Fruit fly (Drosophila melanogaster) whole organism, wandering third instar larva: Measurements from ENCODE around the gene CG2182.

Experiments used
- Abd-B ChIP-seq: fragments of >200 bp; optimal IDR thresholded peaks from 2 replicates; lab custom pipeline; 2017; ENCODE audit warnings: missing biosample characterization, missing genetic modification characterization
- CrebA ChIP-seq: fragments of 200-800 bp; sonication (Bioruptor generic); optimal IDR thresholded peaks from 2 replicates; lab custom pipeline; 2016; ENCODE audit warnings: missing biosample characterization, mild to moderate bottlenecking, missing genetic modification characterization, borderline replicate concordance
- Dif ChIP-seq: fragments of 200-275, 200-300 bp; sonication (Bioruptor generic); optimal IDR thresholded peaks from 2 replicates; lab custom pipeline; 2018; ENCODE audit warnings: missing biosample characterization, missing genetic modification characterization; ENCODE audit not compliant: partially characterized antibody
- GATAd ChIP-seq: sonication (Bioruptor generic); optimal IDR thresholded peaks from 2 replicates; lab custom pipeline; 2016; ENCODE audit warnings: missing biosample characterization, missing genetic modification characterization
- HLH106 ChIP-seq: fragments of 200-800 bp; optimal IDR thresholded peaks from 3 replicates; lab custom pipeline; 2019; ENCODE audit warnings: missing biosample characterization, mild to moderate bottlenecking, missing genetic modification characterization, moderate library complexity
- Hnf4 ChIP-seq: fragments of 200-800 bp; sonication (Bioruptor generic); optimal IDR thresholded peaks from 2 replicates; lab custom pipeline; 2016; ENCODE audit warnings: missing biosample characterization, mild to moderate bottlenecking, missing genetic modification characterization
- Hr78 ChIP-seq: fragments of >200 bp; optimal IDR thresholded peaks from 2 replicates; lab custom pipeline; 2017; ENCODE audit warnings: missing biosample characterization, missing genetic modification characterization
- Hr83 ChIP-seq: fragments of 200-300 bp; sonication (Bioruptor generic); optimal IDR thresholded peaks from 2 replicates; lab custom pipeline; 2016; ENCODE audit warnings: missing biosample characterization, mild to moderate bottlenecking, missing genetic modification characterization, moderate library complexity; ENCODE audit not compliant: poor library complexity, severe bottlenecking
- Jra ChIP-seq: sonication (Bioruptor generic); optimal IDR thresholded peaks from 2 replicates; lab custom pipeline; 2016; ENCODE audit warnings: missing biosample characterization, missing genetic modification characterization
- Mio ChIP-seq: sonication (Bioruptor generic); optimal IDR thresholded peaks from 2 replicates; lab custom pipeline; 2016; ENCODE audit warnings: missing biosample characterization, missing genetic modification characterization
- Myc ChIP-seq: fragments of >200 bp; optimal IDR thresholded peaks from 2 replicates; lab custom pipeline; 2017
- N ChIP-seq: fragments of >200 bp; optimal IDR thresholded peaks from 2 replicates; lab custom pipeline; 2018; ENCODE audit warnings: missing biosample characterization, missing external identifiers, missing genetic modification characterization
- Rel ChIP-seq, 2 experiments: fragments of 200-800 bp; sonication (Bioruptor generic) in 1 of 2; optimal IDR thresholded peaks; 2 replicates in 1 of 2; 3 replicates in 1 of 2; lab custom pipeline; 2016 to 2019; ENCODE audit warnings: mild to moderate bottlenecking in 2 of 2, missing biosample characterization in 2 of 2, missing genetic modification characterization in 2 of 2, moderate library complexity in 1 of 2
- Sp1 ChIP-seq: fragments of 200-800 bp; sonication (Bioruptor generic); optimal IDR thresholded peaks from 3 replicates; lab custom pipeline; 2019; ENCODE audit warnings: missing biosample characterization, mild to moderate bottlenecking, missing genetic modification characterization, moderate library complexity
- Vsx2 ChIP-seq: fragments of 200-300, 225-300 bp; sonication (Bioruptor generic); optimal IDR thresholded peaks from 2 replicates; lab custom pipeline; 2018; ENCODE audit warnings: missing biosample characterization, missing genetic modification characterization; ENCODE audit not compliant: partially characterized antibody
- br ChIP-seq: fragments of 200-800 bp; sonication (Bioruptor generic); optimal IDR thresholded peaks from 2 replicates; lab custom pipeline; 2016; ENCODE audit warnings: missing biosample characterization, missing genetic modification characterization
- brk ChIP-seq: fragments of 200-800 bp; sonication (Bioruptor generic); optimal IDR thresholded peaks from 2 replicates; lab custom pipeline; 2016; ENCODE audit warnings: missing biosample characterization, mild to moderate bottlenecking, missing genetic modification characterization
- dl ChIP-seq, 2 experiments: fragments of 175-275, 200-275 bp in 1 of 2; fragments of 200-275 bp in 1 of 2; sonication (Bioruptor generic); optimal IDR thresholded peaks; lab custom pipeline; 2018; ENCODE audit warnings: mild to moderate bottlenecking in 2 of 2, missing biosample characterization in 2 of 2, missing genetic modification characterization in 2 of 2, moderate library complexity in 2 of 2; ENCODE audit not compliant: partially characterized antibody in 2 of 2, insufficient read depth in 1 of 2
- dmrt93B ChIP-seq: fragments of 200-800 bp; sonication (Bioruptor generic); optimal IDR thresholded peaks from 2 replicates; lab custom pipeline; 2018; ENCODE audit warnings: missing biosample characterization, mild to moderate bottlenecking, missing genetic modification characterization
- ey ChIP-seq: fragments of 200-800 bp; sonication (Bioruptor generic); optimal IDR thresholded peaks from 2 replicates; lab custom pipeline; 2016; ENCODE audit warnings: missing biosample characterization, missing genetic modification characterization
- foxo ChIP-seq, 2 experiments: fragments of 200-800 bp; sonication (Bioruptor generic); optimal IDR thresholded peaks; 2 replicates in 1 of 2; 3 replicates in 1 of 2; lab custom pipeline; 2016 to 2017; ENCODE audit warnings: missing biosample characterization in 2 of 2, missing genetic modification characterization in 2 of 2
- fru ChIP-seq: fragments of 200-800 bp; sonication (Bioruptor generic); optimal IDR thresholded peaks from 3 replicates; lab custom pipeline; 2016; ENCODE audit warnings: missing biosample characterization, mild to moderate bottlenecking, missing genetic modification characterization
- h ChIP-seq: fragments of 200-800 bp; sonication (Bioruptor generic); optimal IDR thresholded peaks from 3 replicates; lab custom pipeline; 2016; ENCODE audit warnings: missing biosample characterization, mild to moderate bottlenecking, missing genetic modification characterization
- jim ChIP-seq: fragments of 175-275, 200-325 bp; sonication (Bioruptor generic); optimal IDR thresholded peaks from 2 replicates; lab custom pipeline; 2016; ENCODE audit warnings: missing biosample characterization, mild to moderate bottlenecking, missing genetic modification characterization
- lola ChIP-seq: fragments of >200 bp; optimal IDR thresholded peaks from 2 replicates; lab custom pipeline; 2017; ENCODE audit warnings: missing biosample characterization, missing genetic modification characterization
- pan ChIP-seq: fragments of >200 bp; optimal IDR thresholded peaks from 2 replicates; lab custom pipeline; 2017
- rgr ChIP-seq: fragments of 200-800 bp; sonication (Bioruptor generic); optimal IDR thresholded peaks from 3 replicates; lab custom pipeline; 2016; ENCODE audit warnings: missing biosample characterization, mild to moderate bottlenecking, missing genetic modification characterization
- sage ChIP-seq: fragments of 200-800 bp; sonication (Bioruptor generic); optimal IDR thresholded peaks from 2 replicates; lab custom pipeline; 2016; ENCODE audit warnings: missing biosample characterization, mild to moderate bottlenecking, missing genetic modification characterization
- sv ChIP-seq: fragments of 200-800 bp; sonication (Bioruptor generic); optimal IDR thresholded peaks from 3 replicates; lab custom pipeline; 2016; ENCODE audit warnings: missing biosample characterization, missing genetic modification characterization
- tai ChIP-seq: sonication (Bioruptor generic); optimal IDR thresholded peaks from 2 replicates; lab custom pipeline; 2016; ENCODE audit warnings: missing biosample characterization, missing genetic modification characterization
- usp ChIP-seq: fragments of >200 bp; optimal IDR thresholded peaks from 2 replicates; lab custom pipeline; 2017; ENCODE audit warnings: missing biosample characterization, missing genetic modification characterization

CG2182 gene

DNA sequence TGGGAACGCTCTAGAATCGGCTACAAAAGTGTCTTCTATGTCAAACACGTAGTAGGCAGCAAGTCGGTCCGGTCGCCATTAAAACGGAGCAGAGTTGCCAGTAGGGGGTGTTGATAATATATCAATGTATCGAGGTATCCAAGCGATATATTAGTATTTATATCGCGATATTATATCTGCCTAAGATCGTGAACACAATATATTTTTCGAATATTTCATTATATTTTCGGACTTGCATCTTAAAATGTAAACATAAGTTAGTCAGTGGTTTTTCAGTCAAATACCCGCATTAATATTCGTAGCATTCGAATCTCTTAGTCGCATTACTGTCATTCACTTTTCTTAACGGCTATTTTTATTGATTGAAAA, at the start of gene CG2182:
Gene CG2182, minus strand, starts transcription at position 84 of the 369 bp plus-strand sequence.
- TF ChIP-seq Hr83 (GFP tag; lab: Kevin White, UChicago) (peak; percentile 36), tai (GFP tag; lab: Kevin White, UChicago) (no peak), rgr (GFP tag; lab: Kevin White, UChicago) (no peak), Vsx2 (no peak), CrebA (no peak), lola (GFP tag; lab: Kevin White, UChicago) (no peak), Jra (GFP tag; lab: Kevin White, UChicago) (peak; percentile 6), Hnf4 (peak; percentile 10), GATAd (GFP tag; lab: Kevin White, UChicago) (no peak), Hr78 (GFP tag; lab: Kevin White, UChicago) (no peak)

DNA sequence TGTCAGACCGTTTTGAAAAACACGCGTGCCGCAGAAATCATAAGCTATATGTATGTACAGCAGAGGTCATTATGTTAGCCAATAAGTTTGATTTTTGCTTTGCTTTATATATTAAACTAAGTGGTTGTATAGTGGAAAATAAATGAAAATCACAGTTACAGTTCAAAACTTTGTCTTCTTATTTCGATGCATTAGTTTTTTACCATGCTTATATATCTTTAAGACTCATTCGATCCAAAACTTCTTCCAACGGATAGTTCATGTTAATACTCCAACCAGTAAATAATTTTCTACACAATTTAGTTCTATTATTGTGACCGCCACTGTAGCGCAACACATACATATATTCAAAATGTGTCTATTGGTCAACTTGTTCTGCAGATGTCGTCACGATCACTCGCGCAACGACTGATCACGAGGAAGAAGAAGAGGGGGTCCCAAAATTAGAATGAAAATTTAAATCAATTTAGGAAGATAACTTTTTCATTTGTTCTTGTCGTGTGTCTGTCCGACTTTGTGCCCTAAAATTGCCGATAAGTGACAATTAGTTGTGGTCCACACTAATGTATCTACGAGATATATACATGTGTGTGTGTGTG, 45.9 kb upstream of the CG2182 start:
- TF ChIP-seq tai (GFP tag; lab: Kevin White, UChicago): no peak
- no peak for TF ChIP-seq fru
- no peak for TF ChIP-seq sage (GFP tag; lab: Kevin White, UChicago)
- no peak for TF ChIP-seq usp (GFP tag; lab: Kevin White, UChicago)
- peak; percentile 7 for TF ChIP-seq sv
- no peak for TF ChIP-seq GATAd (GFP tag; lab: Kevin White, UChicago)
- TF ChIP-seq h: peak; percentile 63
- TF ChIP-seq ey (GFP tag; lab: Kevin White, UChicago): peak; percentile 40
- TF ChIP-seq HLH106 (tag; lab: Kevin White, UChicago): peak; percentile 53
- peak; percentile 22 for TF ChIP-seq dmrt93B (GFP tag; lab: Kevin White, UChicago)
- TF ChIP-seq foxo (GFP tag; optimal IDR thresholded peaks at IDR 0.05; lab: Kevin White, UChicago): peak in 1 of 2 experiments; percentile 53
- no peak for TF ChIP-seq br (GFP tag; lab: Kevin White, UChicago)
- TF ChIP-seq Abd-B (GFP tag; lab: Kevin White, UChicago): no peak
- no peak for TF ChIP-seq brk (GFP tag; lab: Kevin White, UChicago)
- peak; percentile 26 for TF ChIP-seq rgr (GFP tag; lab: Kevin White, UChicago)

DNA sequence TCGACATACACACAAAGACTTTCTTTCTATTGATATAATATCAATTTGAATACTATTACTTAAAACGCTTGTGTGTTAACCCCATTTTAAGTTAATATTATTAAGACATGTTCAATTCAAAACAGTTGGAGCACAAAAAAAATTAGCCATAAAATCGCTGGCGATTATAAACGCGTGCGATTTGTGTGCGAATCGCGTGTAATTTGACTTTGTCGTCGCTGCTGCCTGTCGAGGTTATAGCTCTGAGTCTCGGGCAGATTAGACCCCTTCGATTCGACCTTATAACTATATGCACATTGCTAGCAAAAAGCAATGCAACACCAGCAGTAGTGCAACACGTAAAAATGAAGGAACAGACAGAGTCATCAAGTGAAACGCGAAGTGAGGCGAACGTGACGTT, 45.3 kb upstream of the CG2182 start:
- TF ChIP-seq Myc (lab: Kevin White, UChicago) (peak; percentile 46), jim (GFP tag; lab: Kevin White, UChicago) (no peak)

DNA sequence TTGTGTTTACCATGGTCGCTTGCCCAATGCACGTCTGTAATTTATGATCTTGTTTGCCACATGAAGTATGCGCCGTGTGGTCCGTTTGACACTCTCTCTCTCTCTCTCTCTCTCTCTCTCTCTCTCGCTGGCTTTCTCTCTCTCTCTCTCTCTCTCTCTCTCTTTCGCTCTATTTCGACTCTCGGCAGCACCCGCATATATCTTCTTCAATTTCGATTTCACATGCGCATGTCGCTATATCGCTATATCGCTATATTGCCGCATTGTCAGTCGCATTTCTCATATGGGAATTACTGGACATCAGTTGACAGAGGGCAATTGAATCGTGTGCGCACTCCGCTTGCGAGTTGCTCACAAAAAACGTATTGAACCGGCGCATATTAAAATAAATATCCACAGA, 41.4 kb upstream of the CG2182 start:
- TF ChIP-seq Dif (GFP tag; lab: Kevin White, UChicago) (peak; percentile 48), br (GFP tag; lab: Kevin White, UChicago) (no peak), dl (GFP tag; optimal IDR thresholded peaks at IDR 0.05; lab: Kevin White, UChicago; ENCODE audit: insufficient read depth in 1 of 2, partially characterized antibody in 2 of 2) (peak in 1 of 2 experiments; percentile 32)

DNA sequence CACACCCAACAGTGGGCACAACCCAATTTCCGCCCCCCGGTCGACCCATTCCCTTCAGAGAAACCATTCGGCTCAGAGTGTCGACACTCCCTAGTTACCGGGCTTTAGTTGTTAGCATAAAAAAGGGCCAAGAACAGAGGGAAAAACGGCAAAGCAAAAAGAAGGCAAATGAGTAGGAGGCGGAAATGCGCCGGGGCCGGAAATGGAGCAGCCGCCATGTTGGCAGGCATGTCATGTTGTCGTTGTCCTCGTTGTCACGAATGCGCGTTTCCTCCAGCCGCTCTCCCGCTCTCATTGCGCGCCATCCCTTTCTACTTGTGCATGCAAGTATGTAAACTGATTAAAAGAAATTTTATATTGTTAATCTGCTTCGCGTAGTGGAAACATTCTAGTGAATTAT, 36.7 kb upstream of the CG2182 start:
- TF ChIP-seq Rel (GFP tag; optimal IDR thresholded peaks at IDR 0.05; lab: Kevin White, UChicago) (no peak), Rel (tag; optimal IDR thresholded peaks at IDR 0.05; lab: Kevin White, UChicago) (no peak), Sp1 (GFP tag; lab: Kevin White, UChicago) (no peak), brk (GFP tag; lab: Kevin White, UChicago) (no peak), fru (no peak), N (GFP tag; lab: Kevin White, UChicago) (no peak), pan (lab: Kevin White, UChicago) (no peak), Abd-B (GFP tag; lab: Kevin White, UChicago) (no peak), HLH106 (tag; lab: Kevin White, UChicago) (no peak), jim (GFP tag; lab: Kevin White, UChicago) (no peak), Vsx2 (no peak), Jra (GFP tag; lab: Kevin White, UChicago) (no peak), Mio (GFP tag; lab: Kevin White, UChicago) (no peak), h (no peak)
